Worm (Caenorhabditis elegans) whole organism, late embryonic: ENCODE measurements around the gene aqp-6.

Experiments used
- C38D4.7 ChIP-seq: fragments of 200-800 bp; sonication (Bioruptor generic); optimal IDR thresholded peaks from 2 replicates; lab custom pipeline; 2018; ENCODE audit warnings: mild to moderate bottlenecking, missing genetic modification characterization, moderate library complexity, missing compliant biosample characterization
- F13H6.1 ChIP-seq: sonication (generic microtip); optimal IDR thresholded peaks from 2 replicates; lab custom pipeline; 2016; ENCODE audit warnings: missing genetic modification characterization, missing compliant biosample characterization
- K09A11.1 ChIP-seq: sonication (generic microtip); optimal IDR thresholded peaks from 2 replicates; lab custom pipeline; 2017; ENCODE audit warnings: antibody characterized with exemption, mild to moderate bottlenecking, missing genetic modification characterization, missing compliant biosample characterization; ENCODE audit not compliant: insufficient read depth
- Y22D7AL.16 ChIP-seq: sonication (generic microtip); optimal IDR thresholded peaks from 2 replicates; lab custom pipeline; 2016; ENCODE audit warnings: missing genetic modification characterization, missing compliant biosample characterization
- ahr-1 ChIP-seq: sonication (generic microtip); optimal IDR thresholded peaks from 2 replicates; lab custom pipeline; 2016; ENCODE audit warnings: missing genetic modification characterization, missing compliant biosample characterization
- ama-1 ChIP-seq: fragments of 150-350 bp; optimal IDR thresholded peaks from 2 replicates; lab custom pipeline; 2014
- ceh-14 ChIP-seq: sonication (generic microtip); optimal IDR thresholded peaks from 2 replicates; lab custom pipeline; 2016; ENCODE audit warnings: missing genotype, missing genetic modification characterization, missing compliant biosample characterization
- ceh-18 ChIP-seq: sonication (generic microtip); optimal IDR thresholded peaks from 2 replicates; lab custom pipeline; 2016; ENCODE audit warnings: missing genetic modification characterization, missing compliant biosample characterization
- ceh-22 ChIP-seq: sonication (generic microtip); optimal IDR thresholded peaks from 2 replicates; lab custom pipeline; 2017; ENCODE audit warnings: missing biosample characterization, missing genetic modification characterization
- ceh-24 ChIP-seq: sonication (generic microtip); optimal IDR thresholded peaks from 2 replicates; lab custom pipeline; 2016; ENCODE audit warnings: mild to moderate bottlenecking, missing genetic modification characterization, missing compliant biosample characterization
- ceh-31 ChIP-seq: sonication (generic microtip); optimal IDR thresholded peaks from 2 replicates; lab custom pipeline; 2016; ENCODE audit warnings: missing genetic modification characterization, missing compliant biosample characterization
- ceh-45 ChIP-seq: fragments of 200-800 bp; sonication (Bioruptor generic); IDR thresholded peaks from 2 replicates; pipeline ENCODE4 v1.3.6; 2022; ENCODE audit warnings: missing genetic modification reagents, missing genetic modification characterization, missing compliant biosample characterization
- ceh-9 ChIP-seq: sonication (generic microtip); optimal IDR thresholded peaks from 2 replicates; lab custom pipeline; 2016; ENCODE audit warnings: mild to moderate bottlenecking, missing genetic modification characterization, inconsistent platforms, missing compliant biosample characterization
- che-1 ChIP-seq: sonication (generic microtip); optimal IDR thresholded peaks from 2 replicates; lab custom pipeline; 2016; ENCODE audit warnings: mild to moderate bottlenecking, missing genetic modification characterization, missing compliant biosample characterization
- dmd-4 ChIP-seq: sonication (generic microtip); optimal IDR thresholded peaks from 2 replicates; lab custom pipeline; 2016; ENCODE audit warnings: borderline replicate concordance, missing genetic modification characterization, missing compliant biosample characterization
- elt-4 ChIP-seq: sonication (generic microtip); optimal IDR thresholded peaks from 2 replicates; lab custom pipeline; 2016; ENCODE audit warnings: missing genetic modification characterization, missing compliant biosample characterization
- ets-4 ChIP-seq: sonication (generic microtip); optimal IDR thresholded peaks from 2 replicates; lab custom pipeline; 2016; ENCODE audit warnings: missing genetic modification characterization, missing compliant biosample characterization
- eyg-1 ChIP-seq: sonication (generic microtip); optimal IDR thresholded peaks from 2 replicates; lab custom pipeline; 2016; ENCODE audit warnings: missing genotype, missing genetic modification characterization, missing compliant biosample characterization
- gmeb-2 ChIP-seq: sonication (generic microtip); optimal IDR thresholded peaks from 2 replicates; lab custom pipeline; 2016; ENCODE audit warnings: missing genetic modification characterization, inconsistent platforms, missing compliant biosample characterization
- hlh-13 ChIP-seq: fragments of 200-800 bp; sonication (Bioruptor generic); optimal IDR thresholded peaks from 2 replicates; lab custom pipeline; 2018; ENCODE audit warnings: mild to moderate bottlenecking, missing genetic modification characterization, missing compliant biosample characterization
- hlh-6 ChIP-seq: sonication (generic microtip); optimal IDR thresholded peaks from 2 replicates; lab custom pipeline; 2016; ENCODE audit warnings: missing genotype, missing genetic modification characterization, missing compliant biosample characterization
- lim-6 ChIP-seq: sonication (generic microtip); optimal IDR thresholded peaks from 2 replicates; lab custom pipeline; 2016; ENCODE audit warnings: missing genetic modification characterization, missing compliant biosample characterization
- nhr-11 ChIP-seq: fragments of 150-350 bp; optimal IDR thresholded peaks from 2 replicates; lab custom pipeline; 2014; ENCODE audit warnings: missing biosample characterization, missing genetic modification characterization
- nhr-232 ChIP-seq: sonication (generic microtip); optimal IDR thresholded peaks from 2 replicates; lab custom pipeline; 2016; ENCODE audit warnings: missing genetic modification characterization, missing compliant biosample characterization
- npax-4 ChIP-seq: sonication (generic microtip); optimal IDR thresholded peaks from 2 replicates; lab custom pipeline; 2016; ENCODE audit warnings: missing genetic modification characterization, missing compliant biosample characterization
- odd-2 ChIP-seq: sonication (generic microtip); optimal IDR thresholded peaks from 2 replicates; lab custom pipeline; 2017; ENCODE audit warnings: antibody characterized with exemption, mild to moderate bottlenecking, missing genetic modification characterization, missing compliant biosample characterization
- pag-3 ChIP-seq: sonication (generic microtip); optimal IDR thresholded peaks from 2 replicates; lab custom pipeline; 2016; ENCODE audit warnings: missing compliant biosample characterization, missing genetic modification characterization, borderline replicate concordance
- pat-9 ChIP-seq: fragments of 200-800 bp; sonication (Bioruptor generic); optimal IDR thresholded peaks from 2 replicates; lab custom pipeline; 2018; ENCODE audit warnings: mild to moderate bottlenecking, missing genetic modification characterization, moderate library complexity, missing compliant biosample characterization
- pha-2 ChIP-seq: sonication (generic microtip); optimal IDR thresholded peaks from 2 replicates; lab custom pipeline; 2017; ENCODE audit warnings: mild to moderate bottlenecking, missing genetic modification characterization, missing compliant biosample characterization
- pros-1 ChIP-seq: fragments of 150-350 bp; optimal IDR thresholded peaks from 2 replicates; lab custom pipeline; 2014; ENCODE audit warnings: missing biosample characterization, missing genetic modification reagents, missing genetic modification characterization
- ref-2 ChIP-seq: sonication (generic microtip); optimal IDR thresholded peaks from 2 replicates; lab custom pipeline; 2016; ENCODE audit warnings: missing genetic modification characterization, missing compliant biosample characterization
- rnt-1 ChIP-seq: sonication (generic microtip); optimal IDR thresholded peaks from 2 replicates; lab custom pipeline; 2016; ENCODE audit warnings: missing genetic modification characterization, missing compliant biosample characterization
- sdc-2 ChIP-seq: sonication (generic microtip); optimal IDR thresholded peaks from 2 replicates; lab custom pipeline; 2016; ENCODE audit warnings: missing genotype, missing genetic modification characterization, missing compliant biosample characterization
- sox-2 ChIP-seq: fragments of 200-800 bp; sonication (Bioruptor generic); IDR thresholded peaks from 2 replicates; pipeline ENCODE4 v1.3.6; 2022; ENCODE audit warnings: missing genetic modification reagents, missing genetic modification characterization, missing compliant biosample characterization
- tbx-2 ChIP-seq: sonication (generic microtip); optimal IDR thresholded peaks from 2 replicates; lab custom pipeline; 2016; ENCODE audit warnings: missing genetic modification characterization, missing compliant biosample characterization
- tbx-7 ChIP-seq: sonication (generic microtip); optimal IDR thresholded peaks from 2 replicates; lab custom pipeline; 2016; ENCODE audit warnings: missing genotype, missing genetic modification characterization, missing compliant biosample characterization
- unc-42 ChIP-seq: sonication (generic microtip); optimal IDR thresholded peaks from 2 replicates; lab custom pipeline; 2016; ENCODE audit warnings: missing genotype, missing genetic modification characterization, missing compliant biosample characterization
- unc-55 ChIP-seq: sonication (generic microtip); optimal IDR thresholded peaks from 2 replicates; lab custom pipeline; 2017; ENCODE audit warnings: missing biosample characterization, missing genetic modification reagents, missing genetic modification characterization
- unc-86 ChIP-seq: sonication (generic microtip); optimal IDR thresholded peaks from 2 replicates; lab custom pipeline; 2016; ENCODE audit warnings: missing genetic modification characterization, missing compliant biosample characterization
- ztf-16 ChIP-seq: sonication (generic microtip); optimal IDR thresholded peaks from 2 replicates; lab custom pipeline; 2017; ENCODE audit warnings: missing genetic modification characterization, missing compliant biosample characterization

Gene aqp-6

DNA sequence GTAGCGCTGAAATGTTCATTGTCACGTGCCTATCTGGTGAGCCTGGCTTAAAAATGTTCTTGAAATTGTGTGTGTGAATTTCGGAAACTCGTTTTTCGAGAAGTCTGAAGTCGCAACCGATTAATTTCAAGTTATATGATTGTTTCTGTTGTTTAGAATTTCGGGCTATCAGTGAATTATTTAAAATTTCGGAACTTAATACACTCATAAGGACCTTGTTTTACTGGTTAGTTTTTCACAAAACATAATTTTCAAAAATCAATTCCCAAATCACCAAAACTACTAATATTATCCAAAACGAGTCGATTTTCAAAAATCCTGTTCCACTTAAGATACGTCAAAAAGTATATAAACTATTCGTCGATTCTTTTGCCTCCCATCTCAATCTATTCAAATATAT lies 17.7 kb upstream of the aqp-6 start:
- TF ChIP-seq sox-2 (GFP tag; lab: Robert Waterston, UW): no peak
- no peak for TF ChIP-seq ztf-16 (tag; lab: Kevin White, UChicago)
- no peak for TF ChIP-seq hlh-6
- TF ChIP-seq ama-1 (lab: Kevin White, UChicago): no peak
- no peak for TF ChIP-seq ceh-14 (tag; lab: Kevin White, UChicago)
- TF ChIP-seq ceh-45 (GFP tag; lab: Robert Waterston, UW): no peak
- no peak for TF ChIP-seq eyg-1 (tag; lab: Kevin White, UChicago)
- TF ChIP-seq npax-4: no peak
- no peak for TF ChIP-seq F13H6.1 (tag; lab: Kevin White, UChicago)
- TF ChIP-seq odd-2: no peak
- TF ChIP-seq elt-4 (tag; lab: Kevin White, UChicago): no peak
- no peak for TF ChIP-seq nhr-232 (tag; lab: Kevin White, UChicago)
- TF ChIP-seq ceh-22 (tag; lab: Kevin White, UChicago): no peak
- no peak for TF ChIP-seq unc-55 (GFP tag; lab: Kevin White, UChicago)

- no peak for TF ChIP-seq ref-2
- TF ChIP-seq gmeb-2 (tag; lab: Kevin White, UChicago): no peak
- TF ChIP-seq odd-2: no peak
- no peak for TF ChIP-seq tbx-7 (tag; lab: Kevin White, UChicago)
- TF ChIP-seq sdc-2 (tag; lab: Kevin White, UChicago): no peak
- TF ChIP-seq ahr-1 (tag; lab: Kevin White, UChicago): no peak
- TF ChIP-seq ceh-9 (tag; lab: Kevin White, UChicago): no peak
- TF ChIP-seq Y22D7AL.16 (tag; lab: Kevin White, UChicago): no peak
- no peak for TF ChIP-seq ceh-18 (tag; lab: Kevin White, UChicago)
- no peak for TF ChIP-seq che-1 (tag; lab: Kevin White, UChicago)
- TF ChIP-seq K09A11.1: no peak
These were observed 15.5 kb upstream of the aqp-6 start, which contains the start of gene mab-23 for ce11 chrV:10632758-10633157. Gene mab-23 (plus strand): TSS chrV:10633058.

DNA sequence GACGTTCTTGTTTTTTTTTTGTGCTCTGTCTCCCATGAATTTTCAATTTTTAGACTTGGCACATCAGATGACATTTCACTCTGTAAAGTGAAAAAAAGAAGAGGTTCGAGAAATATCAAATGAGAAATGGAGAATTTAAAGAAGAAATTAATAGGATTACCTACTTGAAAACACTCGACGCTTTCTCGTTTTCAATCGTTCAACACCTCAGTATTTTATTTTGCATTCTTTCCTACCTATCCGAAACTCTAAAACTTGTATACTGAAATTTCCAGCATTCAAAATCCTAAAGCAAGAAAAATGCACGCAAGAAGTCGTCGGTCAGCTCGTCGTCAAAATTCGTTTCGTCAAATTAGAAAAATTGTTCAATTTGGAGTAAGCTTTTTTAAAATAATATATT lies 12.5 kb upstream of the aqp-6 start, which contains the start of gene kvs-2:
Gene kvs-2, plus strand, starts transcription at position 301 of the 400 bp plus-strand sequence.
- TF ChIP-seq ets-4: no peak
- TF ChIP-seq tbx-2: no peak
- TF ChIP-seq pros-1 (tag; lab: Kevin White, UChicago): no peak
- no peak for TF ChIP-seq ceh-18 (tag; lab: Kevin White, UChicago)
- TF ChIP-seq dmd-4: no peak
- TF ChIP-seq pha-2: no peak
- TF ChIP-seq unc-86 (tag; lab: Kevin White, UChicago): no peak
- no peak for TF ChIP-seq lim-6 (tag; lab: Kevin White, UChicago)
- TF ChIP-seq rnt-1 (tag; lab: Kevin White, UChicago): no peak
- no peak for TF ChIP-seq pat-9 (tag; lab: Kevin White, UChicago)
- no peak for TF ChIP-seq che-1 (tag; lab: Kevin White, UChicago)
- TF ChIP-seq ceh-24 (tag; lab: Kevin White, UChicago): no peak
- TF ChIP-seq nhr-11 (tag; lab: Kevin White, UChicago): no peak
- no peak for TF ChIP-seq hlh-13 (GFP tag; lab: Kevin White, UChicago)
- TF ChIP-seq ceh-31: no peak
- TF ChIP-seq npax-4: no peak

DNA sequence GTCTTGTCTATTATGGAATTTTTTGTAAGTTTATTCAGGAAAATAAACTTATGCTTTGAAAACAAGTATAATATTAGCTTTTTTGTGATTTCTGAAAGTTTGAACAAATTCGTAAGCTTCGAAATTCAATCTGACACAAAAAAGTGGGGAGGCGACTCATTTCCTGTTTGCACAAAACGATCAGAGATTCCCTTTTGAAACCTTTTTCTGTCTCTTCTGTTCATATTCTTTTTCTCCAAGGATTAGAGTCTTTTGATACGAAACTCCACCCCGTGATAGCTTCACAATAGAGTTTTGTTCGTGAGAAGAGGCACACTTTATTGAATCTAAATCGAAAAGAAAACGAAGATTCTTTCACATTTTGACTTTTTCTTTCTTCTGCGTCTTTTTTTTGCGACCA lies 7.3 kb upstream of the aqp-6 start:
- TF ChIP-seq rnt-1 (tag; lab: Kevin White, UChicago): no peak
- TF ChIP-seq ahr-1 (tag; lab: Kevin White, UChicago): no peak
- no peak for TF ChIP-seq che-1 (tag; lab: Kevin White, UChicago)
- peak; percentile 52 for TF ChIP-seq unc-42 (tag; lab: Kevin White, UChicago)
- TF ChIP-seq C38D4.7 (GFP tag; lab: Kevin White, UChicago): no peak
- TF ChIP-seq hlh-6: no peak
- TF ChIP-seq ref-2: no peak
- no peak for TF ChIP-seq pag-3 (tag; lab: Kevin White, UChicago)
- TF ChIP-seq, all 69 proteins: peak for 1
